Worm (Caenorhabditis elegans): Measurements from ENCODE around the gene spig-1.

The spig-1 gene

DNA sequence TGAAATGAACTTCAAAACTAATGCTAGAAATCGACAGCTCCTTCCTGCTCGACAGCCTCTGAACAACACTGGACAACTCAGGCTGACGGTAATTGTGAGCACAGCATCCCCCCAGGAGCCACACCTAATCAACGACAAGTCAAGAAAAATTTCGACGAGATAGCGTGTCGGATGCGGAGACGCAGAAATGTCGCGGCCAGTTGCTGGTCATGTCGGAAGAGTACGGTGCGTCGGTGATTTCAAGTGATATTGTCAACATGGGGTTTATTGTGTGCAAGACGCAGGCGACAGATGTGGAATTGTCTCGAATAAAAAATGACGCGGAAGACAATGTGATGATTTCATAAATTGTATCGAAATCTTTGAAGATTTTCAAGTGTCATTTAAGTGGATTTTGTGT, 15.0 kb upstream of the spig-1 start, which contains the start of gene twk-11:
Gene twk-11, minus strand, starts transcription at position 101 of the 400 bp plus-strand sequence.
- no peak for TF ChIP-seq nhr-12 (tag; optimal IDR thresholded peaks at IDR 0.05)

DNA sequence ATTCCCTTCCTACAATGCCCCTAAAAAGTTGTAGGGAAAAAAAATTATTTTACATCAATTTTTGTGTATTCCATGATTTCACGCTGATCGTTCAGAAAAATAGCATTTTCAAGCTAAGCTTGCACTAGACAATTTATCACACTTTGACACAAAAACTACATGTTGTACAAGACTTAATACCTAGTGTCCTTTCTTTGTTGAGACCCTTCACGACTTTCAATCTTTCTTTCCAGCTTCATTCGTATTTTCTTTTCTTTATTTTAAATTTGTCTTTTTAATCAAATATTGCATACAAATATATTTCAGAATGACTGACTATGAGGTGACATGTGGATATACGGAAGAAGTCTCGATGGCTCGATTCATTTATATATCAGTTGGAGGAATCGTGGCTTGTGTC, 5.5 kb upstream of the spig-1 start, which contains the start of gene F20A1.2:
Gene F20A1.2, plus strand, starts transcription at position 301 of the 400 bp plus-strand sequence.
- no peak for TF ChIP-seq snpc-4 (tag; optimal IDR thresholded peaks at IDR 0.05)
- no peak for TF ChIP-seq skn-1 (tag; optimal IDR thresholded peaks at IDR 0.05)
- TF ChIP-seq lsy-12 (tag; optimal IDR thresholded peaks at IDR 0.05): no peak
- no peak for TF ChIP-seq ceh-82 (tag; optimal IDR thresholded peaks at IDR 0.05)
- TF ChIP-seq elt-2 (tag; optimal IDR thresholded peaks at IDR 0.05): no peak
- TF ChIP-seq lin-15B (tag; optimal IDR thresholded peaks at IDR 0.05): no peak
- no peak for TF ChIP-seq jun-1 (tag; optimal IDR thresholded peaks at IDR 0.05)
- TF ChIP-seq ztf-11 (tag; optimal IDR thresholded peaks at IDR 0.05): no peak
- no peak for TF ChIP-seq aly-2 (tag; optimal IDR thresholded peaks at IDR 0.05)
- TF ChIP-seq nhr-237 (tag; optimal IDR thresholded peaks at IDR 0.05): no peak
- TF ChIP-seq pha-4 (tag; optimal IDR thresholded peaks at IDR 0.05): no peak
- TF ChIP-seq nhr-43 (tag; optimal IDR thresholded peaks at IDR 0.05; ENCODE audit: poor library complexity, severe bottlenecking): no peak
- TF ChIP-seq ama-1 (optimal IDR thresholded peaks at IDR 0.05): no peak
- no peak for TF ChIP-seq zag-1 (tag; optimal IDR thresholded peaks at IDR 0.05)
- TF ChIP-seq nfya-1 (tag; optimal IDR thresholded peaks at IDR 0.05; ENCODE audit: insufficient read depth): no peak
- TF ChIP-seq ztf-4 (tag; optimal IDR thresholded peaks at IDR 0.05): no peak

DNA sequence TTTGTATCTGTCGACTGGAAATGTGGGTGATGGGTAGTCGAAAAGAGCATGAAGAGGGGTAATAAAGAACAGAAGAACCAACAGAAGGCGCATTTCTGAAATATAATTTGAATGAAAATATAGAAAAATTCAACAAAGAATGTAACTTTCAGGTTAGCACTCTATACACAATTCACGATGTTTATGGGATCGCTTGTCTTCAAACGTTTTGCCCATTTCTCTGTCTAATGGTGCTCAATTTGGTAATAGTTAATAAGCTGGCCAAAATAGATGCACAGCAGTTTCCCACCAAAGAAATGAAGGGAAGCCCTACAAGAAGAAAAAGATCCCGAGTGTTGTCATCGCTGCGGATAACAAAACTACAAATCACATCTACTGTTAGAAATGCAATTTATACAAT, 4.0 kb upstream of the spig-1 start, which contains the start of gene F20A1.8:
Gene F20A1.8, minus strand, starts transcription at position 101 of the 400 bp plus-strand sequence.
- no peak for TF ChIP-seq tbx-2 (tag; optimal IDR thresholded peaks at IDR 0.05)
- TF ChIP-seq nhr-23 (tag; optimal IDR thresholded peaks at IDR 0.05): no peak
- TF ChIP-seq nhr-76 (tag; optimal IDR thresholded peaks at IDR 0.05): no peak
- TF ChIP-seq ceh-28 (tag; optimal IDR thresholded peaks at IDR 0.05): no peak
- no peak for TF ChIP-seq nfya-1 (tag; optimal IDR thresholded peaks at IDR 0.05; ENCODE audit: insufficient read depth)
- no peak for TF ChIP-seq daf-12 (tag; optimal IDR thresholded peaks at IDR 0.05)
- no peak for TF ChIP-seq fos-1 (tag; optimal IDR thresholded peaks at IDR 0.05)
- no peak for TF ChIP-seq ZK546.5 (tag; optimal IDR thresholded peaks at IDR 0.05)
- TF ChIP-seq zag-1 (tag; optimal IDR thresholded peaks at IDR 0.05): no peak
- no peak for TF ChIP-seq ceh-82 (tag; optimal IDR thresholded peaks at IDR 0.05)
- TF ChIP-seq lin-15B (tag; optimal IDR thresholded peaks at IDR 0.05): no peak
- no peak for TF ChIP-seq mml-1 (tag; optimal IDR thresholded peaks at IDR 0.05)

DNA sequence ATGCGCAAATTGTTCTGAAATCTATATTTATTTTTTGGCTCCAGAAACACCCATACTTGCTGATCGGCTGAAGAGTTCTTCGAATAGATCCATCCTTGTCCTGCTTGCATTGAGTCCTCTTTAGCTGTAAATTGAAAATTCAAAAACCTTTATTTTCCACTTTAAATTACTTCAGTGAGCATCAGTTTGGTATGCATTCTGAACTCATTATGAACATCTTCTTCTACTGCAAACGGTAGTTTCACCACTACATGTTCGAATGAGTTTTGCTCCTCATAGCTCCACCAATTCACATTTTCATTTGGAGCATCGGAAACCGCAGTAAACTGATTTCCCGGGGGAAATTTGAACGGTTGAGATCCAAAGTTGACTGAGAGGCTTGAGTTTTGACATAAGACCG, 1.4 kb upstream of the spig-1 start:
- TF ChIP-seq fos-1 (tag; optimal IDR thresholded peaks at IDR 0.05): no peak
- TF ChIP-seq nhr-237 (tag; optimal IDR thresholded peaks at IDR 0.05): no peak
- TF ChIP-seq jun-1 (tag; optimal IDR thresholded peaks at IDR 0.05): no peak
- no peak for TF ChIP-seq nhr-12 (tag; optimal IDR thresholded peaks at IDR 0.05)
- TF ChIP-seq unc-39 (tag; optimal IDR thresholded peaks at IDR 0.05): no peak
- TF ChIP-seq nhr-25 (tag; optimal IDR thresholded peaks at IDR 0.05): no peak
- no peak for TF ChIP-seq fkh-2 (tag; optimal IDR thresholded peaks at IDR 0.05)
- no peak for TF ChIP-seq pqm-1 (tag; optimal IDR thresholded peaks at IDR 0.05)

DNA sequence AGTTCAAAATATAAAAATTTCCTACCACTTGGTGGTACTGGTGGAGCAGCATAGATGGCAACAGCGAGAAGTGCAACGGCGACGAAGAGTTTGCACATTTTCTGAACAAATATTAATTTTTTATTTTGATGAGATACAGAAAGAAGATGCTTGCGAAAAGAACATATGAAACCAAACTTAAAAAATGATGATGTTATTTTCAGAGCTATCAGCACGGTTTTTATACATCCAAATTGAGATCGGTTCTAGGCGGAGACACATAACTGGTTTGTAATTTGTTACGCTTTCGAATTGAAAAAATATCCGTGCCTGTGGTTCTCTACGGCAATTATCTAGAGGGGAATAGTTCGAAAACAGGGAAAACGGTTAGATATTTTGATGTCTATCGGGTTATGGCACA, 1.6 kb downstream of the spig-1 start, which contains the start of gene txt-17:
Gene txt-17, minus strand, starts transcription at position 101 of the 400 bp plus-strand sequence.
- no peak for TF ChIP-seq nhr-67 (tag; optimal IDR thresholded peaks at IDR 0.05)
- no peak for TF ChIP-seq hmg-11 (tag; optimal IDR thresholded peaks at IDR 0.05)
- no peak for TF ChIP-seq sea-2 (GFP tag; optimal IDR thresholded peaks at IDR 0.05)
- no peak for TF ChIP-seq mml-1 (tag; optimal IDR thresholded peaks at IDR 0.05)
- no peak for TF ChIP-seq mdl-1 (tag; optimal IDR thresholded peaks at IDR 0.05)
- TF ChIP-seq R02D3.7 (tag; optimal IDR thresholded peaks at IDR 0.05): no peak
- TF ChIP-seq nhr-77 (tag; optimal IDR thresholded peaks at IDR 0.05): no peak

DNA sequence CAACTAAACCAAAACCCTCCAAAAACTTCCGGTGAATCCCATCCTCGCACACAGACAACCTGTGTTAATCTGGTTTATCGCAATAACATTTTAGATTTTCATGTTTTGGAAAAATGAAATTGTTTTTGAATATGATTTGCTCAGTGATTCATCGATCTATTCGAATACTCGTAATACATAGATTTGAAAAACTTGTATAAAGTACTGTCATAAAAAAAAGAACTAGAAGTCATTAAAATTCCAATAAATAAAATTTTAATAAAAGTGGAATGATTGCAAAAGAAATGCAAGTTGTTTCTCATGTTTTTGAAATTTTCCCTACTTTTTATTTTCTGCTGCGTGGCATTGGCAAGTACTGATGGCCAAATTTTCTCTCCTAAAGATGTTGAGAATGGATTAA, 3.1 kb downstream of the spig-1 start, which contains the start of gene spig-8:
Gene spig-8, plus strand, starts transcription at position 301 of the 400 bp plus-strand sequence.
- TF ChIP-seq pha-4 (tag; optimal IDR thresholded peaks at IDR 0.05): no peak
- no peak for TF ChIP-seq nhr-237 (tag; optimal IDR thresholded peaks at IDR 0.05)
- TF ChIP-seq ceh-9 (tag; optimal IDR thresholded peaks at IDR 0.05): no peak
- TF ChIP-seq fkh-10 (GFP tag; optimal IDR thresholded peaks at IDR 0.05): no peak
- TF ChIP-seq aly-2 (tag; optimal IDR thresholded peaks at IDR 0.05): no peak
- no peak for TF ChIP-seq elt-3 (tag; optimal IDR thresholded peaks at IDR 0.05)
- no peak for TF ChIP-seq snpc-4 (tag; optimal IDR thresholded peaks at IDR 0.05)
- no peak for TF ChIP-seq unc-39 (tag; optimal IDR thresholded peaks at IDR 0.05)
- TF ChIP-seq nhr-12 (tag; optimal IDR thresholded peaks at IDR 0.05): no peak
- no peak for TF ChIP-seq nhr-43 (tag; optimal IDR thresholded peaks at IDR 0.05; ENCODE audit: poor library complexity, severe bottlenecking)
